Fruit fly (Drosophila melanogaster) whole organism, embryonic: Measurements from ENCODE around the gene CG14866.

ENCODE experiments used
- CG10543 ChIP-seq: fragments of 200-800 bp; sonication (Bioruptor generic); optimal IDR thresholded peaks from 3 replicates; lab custom pipeline; 2017; ENCODE audit warnings: missing biosample characterization, mild to moderate bottlenecking, missing genetic modification characterization, moderate library complexity
- CG12769 ChIP-seq: fragments of 200-800 bp; sonication (Bioruptor generic); optimal IDR thresholded peaks from 2 replicates; lab custom pipeline; 2019; ENCODE audit warnings: missing biosample characterization, mild to moderate bottlenecking, missing genetic modification characterization, moderate library complexity
- CG15011 ChIP-seq: fragments of 200-800 bp; sonication (Bioruptor generic); optimal IDR thresholded peaks from 3 replicates; lab custom pipeline; 2018; ENCODE audit warnings: missing biosample characterization, mild to moderate bottlenecking, missing genetic modification characterization
- CG6791 ChIP-seq: fragments of 200-800 bp; sonication (Bioruptor generic); IDR thresholded peaks from 3 replicates; pipeline ENCODE4 v1.3.6; 2022; ENCODE audit warnings: missing biosample characterization, missing genetic modification characterization; ENCODE audit not compliant: partially characterized antibody
- Chrac-16 ChIP-seq: fragments of 200-800 bp; sonication (Bioruptor generic); optimal IDR thresholded peaks from 3 replicates; lab custom pipeline; 2016; ENCODE audit warnings: missing biosample characterization, missing genetic modification characterization
- Gug ChIP-seq: fragments of 200-800 bp; sonication (Bioruptor generic); IDR thresholded peaks from 4 replicates; pipeline ENCODE4 v1.3.6; 2022; ENCODE audit warnings: missing biosample characterization, missing genetic modification characterization
- Max ChIP-seq: fragments of 200-800 bp; sonication (Bioruptor generic); optimal IDR thresholded peaks from 2 replicates; lab custom pipeline; 2016; ENCODE audit warnings: missing biosample characterization, mild to moderate bottlenecking, missing genetic modification characterization
- Trl ChIP-seq, 3 experiments: fragments of >200 bp in 2 of 3; fragments of 200-800 bp in 1 of 3; sonication (Bioruptor generic) in 1 of 3; optimal IDR thresholded peaks; 2 replicates in 1 of 3; 3 replicates in 2 of 3; lab custom pipeline; 2016 to 2017; ENCODE audit warnings: missing biosample characterization in 1 of 3, missing genetic modification characterization in 1 of 3
- chn ChIP-seq: fragments of 200-800 bp; sonication (Bioruptor generic); optimal IDR thresholded peaks from 2 replicates; lab custom pipeline; 2016; ENCODE audit warnings: missing biosample characterization, missing genetic modification characterization
- salm ChIP-seq: fragments of 200-800 bp; sonication (Bioruptor generic); optimal IDR thresholded peaks from 2 replicates; lab custom pipeline; 2018; ENCODE audit warnings: missing biosample characterization, mild to moderate bottlenecking, missing genetic modification characterization

- TF ChIP-seq Max (GFP tag; lab: Kevin White, UChicago) = no peak
- no peak for TF ChIP-seq CG10543 (GFP tag; lab: Kevin White, UChicago)
- TF ChIP-seq chn (GFP tag; lab: Kevin White, UChicago) = no peak
- peak; percentile 9; the same call in 2 of the 4 replicates for TF ChIP-seq Gug (GFP tag; lab: Robert Waterston, UW)
- TF ChIP-seq Trl (optimal IDR thresholded peaks at IDR 0.05; lab: Kevin White, UChicago) = peak in 1 of 2 experiments; percentile 27
- no peak for TF ChIP-seq Trl (GFP tag; optimal IDR thresholded peaks at IDR 0.05; lab: Kevin White, UChicago)
- no peak for TF ChIP-seq salm
- TF ChIP-seq Chrac-16 (GFP tag; lab: Kevin White, UChicago) = no peak
- no peak for TF ChIP-seq CG6791 (GFP tag; lab: Robert Waterston, UW)
- TF ChIP-seq CG15011 (GFP tag; lab: Kevin White, UChicago) = no peak
- no peak for TF ChIP-seq CG12769 (tag; lab: Kevin White, UChicago)
Measured at dm6 chr3R:15342432-15342925, 26.2 kb downstream of the CG14866 start.
